Worm (Caenorhabditis elegans) whole organism, L4 larva: ENCODE data around the gene C18E9.5.
A peak's percentile ranks its signal among the peaks of the same experiment; 100 is the strongest.

Experiments used
- Y75B8A.6 ChIP-seq: fragments of 200-800 bp; sonication (Bioruptor generic); IDR thresholded peaks from 2 replicates; pipeline ENCODE4 v1.3.6; 2022; ENCODE audit warnings: missing genetic modification reagents, missing genetic modification characterization, missing compliant biosample characterization
- pha-4 ChIP-seq, 2 experiments: fragments of 150-350 bp in 1 of 2; fragments of 200-800 bp in 1 of 2; sonication (Bioruptor generic) in 1 of 2; IDR thresholded peaks in 1 of 2; optimal IDR thresholded peaks in 1 of 2; 2 replicates each; pipeline versions ENCODE4 v1.3.6 to Lab custom; 2014 to 2022; ENCODE audit warnings: missing genetic modification characterization in 2 of 2, missing genetic modification reagents in 2 of 2, missing biosample characterization in 1 of 2, missing compliant biosample characterization in 1 of 2
- pqm-1 ChIP-seq: sonication (generic microtip); optimal IDR thresholded peaks from 2 replicates; lab custom pipeline; 2017; ENCODE audit warnings: missing biosample characterization, missing genetic modification characterization
- unc-62 ChIP-seq, 3 experiments: fragments of 150-350 bp in 1 of 3; sonication (generic microtip); optimal IDR thresholded peaks in 2 of 3; peaks in 1 of 3; 1 replicate in 1 of 3; 2 replicates in 2 of 3; lab custom pipeline; 2014 to 2017; ENCODE audit warnings: missing biosample characterization in 3 of 3, missing genetic modification characterization in 3 of 3, missing genetic modification reagents in 3 of 3, missing genotype in 1 of 3
- ztf-11 ChIP-seq: fragments of 150-350 bp; optimal IDR thresholded peaks from 2 replicates; lab custom pipeline; 2014; ENCODE audit warnings: missing biosample characterization, missing genetic modification characterization

- TF ChIP-seq unc-62 (GFP tag; optimal IDR thresholded peaks at IDR 0.05 in 1 of 2; lab: Kevin White, UChicago) (peak in 1 of 2 experiments; percentile 87), unc-62 (tag; optimal IDR thresholded peaks at IDR 0.05; lab: Kevin White, UChicago) (no peak), pha-4 (GFP tag; IDR thresholded peaks at IDR 0.05; lab: Robert Waterston, UW) (no peak), pha-4 (tag; optimal IDR thresholded peaks at IDR 0.05; lab: Kevin White, UChicago) (no peak), ztf-11 (no peak), pqm-1 (tag; lab: Kevin White, UChicago) (no peak), Y75B8A.6 (GFP tag; lab: Robert Waterston, UW) (no peak)
These were observed 4.9 kb upstream of the C18E9.5 start, which contains the start of the genes ndub-3 and C18E9.2 for ce11 chrII:8964835-8965234.
